Fruit fly (Drosophila melanogaster) whole organism, wandering third instar larva: Measurements from ENCODE around the gene CG15260.

Experiments used
- Abd-B ChIP-seq: fragments of >200 bp; optimal IDR thresholded peaks from 2 replicates; lab custom pipeline; 2017; ENCODE audit warnings: missing biosample characterization, missing genetic modification characterization
- CG32264 ChIP-seq: fragments of 200-800 bp; sonication (Bioruptor generic); optimal IDR thresholded peaks from 2 replicates; lab custom pipeline; 2016; ENCODE audit warnings: missing biosample characterization, missing genetic modification characterization
- CG9705 ChIP-seq: fragments of 200-800 bp; sonication (Bioruptor generic); optimal IDR thresholded peaks from 2 replicates; lab custom pipeline; 2018; ENCODE audit warnings: missing biosample characterization, mild to moderate bottlenecking, missing genetic modification characterization
- CrebA ChIP-seq: fragments of 200-800 bp; sonication (Bioruptor generic); optimal IDR thresholded peaks from 2 replicates; lab custom pipeline; 2016; ENCODE audit warnings: missing biosample characterization, mild to moderate bottlenecking, missing genetic modification characterization, borderline replicate concordance
- Dfd ChIP-seq: fragments of >200 bp; optimal IDR thresholded peaks from 2 replicates; lab custom pipeline; 2017; ENCODE audit warnings: missing biosample characterization, missing genetic modification characterization
- Dif ChIP-seq: fragments of 200-275, 200-300 bp; sonication (Bioruptor generic); optimal IDR thresholded peaks from 2 replicates; lab custom pipeline; 2018; ENCODE audit warnings: missing biosample characterization, missing genetic modification characterization; ENCODE audit not compliant: partially characterized antibody
- GATAd ChIP-seq: sonication (Bioruptor generic); optimal IDR thresholded peaks from 2 replicates; lab custom pipeline; 2016; ENCODE audit warnings: missing biosample characterization, missing genetic modification characterization
- HLH106 ChIP-seq: fragments of 200-800 bp; optimal IDR thresholded peaks from 3 replicates; lab custom pipeline; 2019; ENCODE audit warnings: missing biosample characterization, mild to moderate bottlenecking, missing genetic modification characterization, moderate library complexity
- Hnf4 ChIP-seq: fragments of 200-800 bp; sonication (Bioruptor generic); optimal IDR thresholded peaks from 2 replicates; lab custom pipeline; 2016; ENCODE audit warnings: missing biosample characterization, mild to moderate bottlenecking, missing genetic modification characterization
- Hr78 ChIP-seq: fragments of >200 bp; optimal IDR thresholded peaks from 2 replicates; lab custom pipeline; 2017; ENCODE audit warnings: missing biosample characterization, missing genetic modification characterization
- Hr83 ChIP-seq: fragments of 200-300 bp; sonication (Bioruptor generic); optimal IDR thresholded peaks from 2 replicates; lab custom pipeline; 2016; ENCODE audit warnings: missing biosample characterization, mild to moderate bottlenecking, missing genetic modification characterization, moderate library complexity; ENCODE audit not compliant: poor library complexity, severe bottlenecking
- Jra ChIP-seq: sonication (Bioruptor generic); optimal IDR thresholded peaks from 2 replicates; lab custom pipeline; 2016; ENCODE audit warnings: missing biosample characterization, missing genetic modification characterization
- Mio ChIP-seq: sonication (Bioruptor generic); optimal IDR thresholded peaks from 2 replicates; lab custom pipeline; 2016; ENCODE audit warnings: missing biosample characterization, missing genetic modification characterization
- Myc ChIP-seq: fragments of >200 bp; optimal IDR thresholded peaks from 2 replicates; lab custom pipeline; 2017
- N ChIP-seq: fragments of >200 bp; optimal IDR thresholded peaks from 2 replicates; lab custom pipeline; 2018; ENCODE audit warnings: missing biosample characterization, missing external identifiers, missing genetic modification characterization
- OdsH ChIP-seq: fragments of 200-800 bp; sonication (Bioruptor generic); optimal IDR thresholded peaks from 2 replicates; lab custom pipeline; 2016; ENCODE audit warnings: missing biosample characterization, mild to moderate bottlenecking, missing genetic modification characterization
- Rel ChIP-seq, 2 experiments: fragments of 200-800 bp; sonication (Bioruptor generic) in 1 of 2; optimal IDR thresholded peaks; 2 replicates in 1 of 2; 3 replicates in 1 of 2; lab custom pipeline; 2016 to 2019; ENCODE audit warnings: mild to moderate bottlenecking in 2 of 2, missing biosample characterization in 2 of 2, missing genetic modification characterization in 2 of 2, moderate library complexity in 1 of 2
- Sp1 ChIP-seq: fragments of 200-800 bp; sonication (Bioruptor generic); optimal IDR thresholded peaks from 3 replicates; lab custom pipeline; 2019; ENCODE audit warnings: missing biosample characterization, mild to moderate bottlenecking, missing genetic modification characterization, moderate library complexity
- Vsx2 ChIP-seq: fragments of 200-300, 225-300 bp; sonication (Bioruptor generic); optimal IDR thresholded peaks from 2 replicates; lab custom pipeline; 2018; ENCODE audit warnings: missing biosample characterization, missing genetic modification characterization; ENCODE audit not compliant: partially characterized antibody
- br ChIP-seq: fragments of 200-800 bp; sonication (Bioruptor generic); optimal IDR thresholded peaks from 2 replicates; lab custom pipeline; 2016; ENCODE audit warnings: missing biosample characterization, missing genetic modification characterization
- brk ChIP-seq: fragments of 200-800 bp; sonication (Bioruptor generic); optimal IDR thresholded peaks from 2 replicates; lab custom pipeline; 2016; ENCODE audit warnings: missing biosample characterization, mild to moderate bottlenecking, missing genetic modification characterization
- dl ChIP-seq, 2 experiments: fragments of 175-275, 200-275 bp in 1 of 2; fragments of 200-275 bp in 1 of 2; sonication (Bioruptor generic); optimal IDR thresholded peaks; lab custom pipeline; 2018; ENCODE audit warnings: mild to moderate bottlenecking in 2 of 2, missing biosample characterization in 2 of 2, missing genetic modification characterization in 2 of 2, moderate library complexity in 2 of 2; ENCODE audit not compliant: partially characterized antibody in 2 of 2, insufficient read depth in 1 of 2
- dmrt93B ChIP-seq: fragments of 200-800 bp; sonication (Bioruptor generic); optimal IDR thresholded peaks from 2 replicates; lab custom pipeline; 2018; ENCODE audit warnings: missing biosample characterization, mild to moderate bottlenecking, missing genetic modification characterization
- dsf ChIP-seq: sonication (Bioruptor generic); optimal IDR thresholded peaks from 2 replicates; lab custom pipeline; 2016; ENCODE audit warnings: missing biosample characterization, missing genetic modification characterization, borderline replicate concordance
- ey ChIP-seq: fragments of 200-800 bp; sonication (Bioruptor generic); optimal IDR thresholded peaks from 2 replicates; lab custom pipeline; 2016; ENCODE audit warnings: missing biosample characterization, missing genetic modification characterization
- foxo ChIP-seq, 2 experiments: fragments of 200-800 bp; sonication (Bioruptor generic); optimal IDR thresholded peaks; 2 replicates in 1 of 2; 3 replicates in 1 of 2; lab custom pipeline; 2016 to 2017; ENCODE audit warnings: missing biosample characterization in 2 of 2, missing genetic modification characterization in 2 of 2
- fru ChIP-seq: fragments of 200-800 bp; sonication (Bioruptor generic); optimal IDR thresholded peaks from 3 replicates; lab custom pipeline; 2016; ENCODE audit warnings: missing biosample characterization, mild to moderate bottlenecking, missing genetic modification characterization
- h ChIP-seq: fragments of 200-800 bp; sonication (Bioruptor generic); optimal IDR thresholded peaks from 3 replicates; lab custom pipeline; 2016; ENCODE audit warnings: missing biosample characterization, mild to moderate bottlenecking, missing genetic modification characterization
- jim ChIP-seq: fragments of 175-275, 200-325 bp; sonication (Bioruptor generic); optimal IDR thresholded peaks from 2 replicates; lab custom pipeline; 2016; ENCODE audit warnings: missing biosample characterization, mild to moderate bottlenecking, missing genetic modification characterization
- lola ChIP-seq: fragments of >200 bp; optimal IDR thresholded peaks from 2 replicates; lab custom pipeline; 2017; ENCODE audit warnings: missing biosample characterization, missing genetic modification characterization
- pan ChIP-seq: fragments of >200 bp; optimal IDR thresholded peaks from 2 replicates; lab custom pipeline; 2017
- psq ChIP-seq: fragments of 200-800 bp; sonication (Bioruptor generic); optimal IDR thresholded peaks from 3 replicates; lab custom pipeline; 2017; ENCODE audit warnings: missing biosample characterization, mild to moderate bottlenecking, missing genetic modification characterization, moderate library complexity
- rgr ChIP-seq: fragments of 200-800 bp; sonication (Bioruptor generic); optimal IDR thresholded peaks from 3 replicates; lab custom pipeline; 2016; ENCODE audit warnings: missing biosample characterization, mild to moderate bottlenecking, missing genetic modification characterization
- sage ChIP-seq: fragments of 200-800 bp; sonication (Bioruptor generic); optimal IDR thresholded peaks from 2 replicates; lab custom pipeline; 2016; ENCODE audit warnings: missing biosample characterization, mild to moderate bottlenecking, missing genetic modification characterization
- sv ChIP-seq: fragments of 200-800 bp; sonication (Bioruptor generic); optimal IDR thresholded peaks from 3 replicates; lab custom pipeline; 2016; ENCODE audit warnings: missing biosample characterization, missing genetic modification characterization
- tai ChIP-seq: sonication (Bioruptor generic); optimal IDR thresholded peaks from 2 replicates; lab custom pipeline; 2016; ENCODE audit warnings: missing biosample characterization, missing genetic modification characterization
- usp ChIP-seq: fragments of >200 bp; optimal IDR thresholded peaks from 2 replicates; lab custom pipeline; 2017; ENCODE audit warnings: missing biosample characterization, missing genetic modification characterization
- woc ChIP-seq: sonication (Bioruptor generic); optimal IDR thresholded peaks from 2 replicates; lab custom pipeline; 2016; ENCODE audit warnings: missing biosample characterization, mild to moderate bottlenecking, missing genetic modification characterization

The CG15260 gene

dm6 chr2L:15254229-15254861 is 37.7 kb downstream of the CG15260 start:
- TF ChIP-seq Dif (GFP tag; lab: Kevin White, UChicago) (no peak), dl (GFP tag; optimal IDR thresholded peaks at IDR 0.05; lab: Kevin White, UChicago; ENCODE audit: insufficient read depth in 1 of 2, partially characterized antibody in 2 of 2) (no peak), Hnf4 (GFP tag; lab: Kevin White, UChicago) (no peak), rgr (GFP tag; lab: Kevin White, UChicago) (peak; percentile 42), Vsx2 (GFP tag; lab: Kevin White, UChicago) (no peak), Sp1 (no peak), jim (no peak), Jra (GFP tag; lab: Kevin White, UChicago) (no peak), Myc (no peak), dsf (no peak), pan (no peak), Rel (GFP tag; optimal IDR thresholded peaks at IDR 0.05; lab: Kevin White, UChicago) (no peak), Rel (tag; optimal IDR thresholded peaks at IDR 0.05; lab: Kevin White, UChicago) (peak; percentile 92), Mio (GFP tag; lab: Kevin White, UChicago) (no peak), sage (peak; percentile 30), N (no peak), Abd-B (GFP tag; lab: Kevin White, UChicago) (no peak), CG32264 (peak; percentile 41), CrebA (no peak), ey (GFP tag; lab: Kevin White, UChicago) (peak; percentile 42), woc (GFP tag; lab: Kevin White, UChicago) (no peak), CG9705 (GFP tag; lab: Kevin White, UChicago) (no peak), brk (no peak), tai (GFP tag; lab: Kevin White, UChicago) (no peak), Hr78 (GFP tag; lab: Kevin White, UChicago) (no peak), br (GFP tag; lab: Kevin White, UChicago) (no peak), dmrt93B (no peak), psq (GFP tag; lab: Kevin White, UChicago) (peak; percentile 39), sv (no peak), h (GFP tag; lab: Kevin White, UChicago) (no peak), fru (no peak), usp (GFP tag; lab: Kevin White, UChicago) (no peak), foxo (GFP tag; optimal IDR thresholded peaks at IDR 0.05; lab: Kevin White, UChicago) (peak in 1 of 2 experiments; percentile 54), HLH106 (tag; lab: Kevin White, UChicago) (peak; percentile 26), Dfd (no peak), OdsH (GFP tag; lab: Kevin White, UChicago) (peak; percentile 54), GATAd (no peak), lola (GFP tag; lab: Kevin White, UChicago) (no peak), Hr83 (GFP tag; lab: Kevin White, UChicago) (no peak)

DNA sequence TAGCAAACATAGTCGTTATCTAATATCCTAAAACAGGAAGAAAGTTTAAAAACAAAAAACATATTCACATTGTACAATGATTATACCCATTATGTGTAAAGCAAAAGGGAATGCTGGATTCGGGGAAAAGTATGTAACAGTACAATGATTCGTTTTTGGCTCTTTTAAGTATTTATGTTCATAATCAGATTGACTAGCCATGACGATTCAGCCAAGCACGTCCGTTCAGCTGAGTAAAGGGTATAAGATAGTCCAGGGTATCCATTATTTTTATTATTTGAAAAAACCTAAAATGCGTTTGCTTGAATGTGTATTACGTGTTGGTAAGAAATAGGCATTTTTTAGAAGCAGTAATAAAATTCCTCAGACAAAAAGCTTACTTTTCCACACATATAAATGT is 42.4 kb downstream of the CG15260 start:
- TF ChIP-seq Hr78 (GFP tag; lab: Kevin White, UChicago) (no peak), pan (no peak), foxo (GFP tag; optimal IDR thresholded peaks at IDR 0.05; lab: Kevin White, UChicago) (no peak), dl (GFP tag; optimal IDR thresholded peaks at IDR 0.05; lab: Kevin White, UChicago; ENCODE audit: insufficient read depth in 1 of 2, partially characterized antibody in 2 of 2) (no peak), usp (GFP tag; lab: Kevin White, UChicago) (no peak), Hnf4 (GFP tag; lab: Kevin White, UChicago) (no peak), Dif (GFP tag; lab: Kevin White, UChicago) (no peak), CG9705 (GFP tag; lab: Kevin White, UChicago) (no peak), psq (GFP tag; lab: Kevin White, UChicago) (no peak), dsf (no peak), jim (no peak)
